Worm (Caenorhabditis elegans) whole organism, L1 larva: ENCODE measurements around the gene Y62E10A.24.

Experiments
- ceh-82 ChIP-seq, 3 experiments: fragments of 150-350 bp in 1 of 3; sonication (generic microtip) in 2 of 3; optimal IDR thresholded peaks; 2 replicates each; lab custom pipeline; 2014 to 2017; ENCODE audit warnings: missing biosample characterization in 3 of 3, missing genetic modification characterization in 3 of 3
- fos-1 ChIP-seq: fragments of 150-350 bp; optimal IDR thresholded peaks from 2 replicates; lab custom pipeline; 2014; ENCODE audit warnings: missing biosample characterization, missing genetic modification characterization
- nhr-11 ChIP-seq: fragments of 150-350 bp; optimal IDR thresholded peaks from 2 replicates; lab custom pipeline; 2014; ENCODE audit warnings: missing biosample characterization, missing genetic modification characterization
- nhr-19 ChIP-seq: fragments of 200-800 bp; sonication (Bioruptor generic); conservative IDR thresholded peaks from 2 replicates; pipeline ENCODE4 v1.3.6; 2022; ENCODE audit warnings: missing genetic modification characterization, missing compliant biosample characterization
- nhr-28 ChIP-seq: fragments of 150-350 bp; optimal IDR thresholded peaks from 2 replicates; lab custom pipeline; 2014; ENCODE audit warnings: missing biosample characterization, missing genetic modification characterization
- nhr-76 ChIP-seq: sonication (generic microtip); optimal IDR thresholded peaks from 2 replicates; lab custom pipeline; 2017; ENCODE audit warnings: missing biosample characterization, missing genetic modification characterization
- pag-3 ChIP-seq: sonication (generic microtip); optimal IDR thresholded peaks from 2 replicates; lab custom pipeline; 2017; ENCODE audit warnings: missing genetic modification characterization, mild to moderate bottlenecking, missing compliant biosample characterization, antibody characterized with exemption, borderline replicate concordance; ENCODE audit not compliant: insufficient read depth

- TF ChIP-seq pag-3 (tag; lab: Kevin White, UChicago) (no peak), fos-1 (no peak), nhr-19 (GFP tag; lab: Robert Waterston, UW) (no peak), nhr-11 (no peak), ceh-82 (tag; optimal IDR thresholded peaks at IDR 0.05; lab: Kevin White, UChicago) (no peak), nhr-28 (tag; lab: Kevin White, UChicago) (no peak), nhr-76 (tag; lab: Kevin White, UChicago) (no peak)
These were observed 17.3 kb upstream of the Y62E10A.24 start, which contains the start of the genes rec-8 and mex-5 for ce11 chrIV:13353143-13353773.
